Fruit fly (Drosophila melanogaster) whole organism, adult: ENCODE results near the gene CG4390.

Experiments
- CG11617 ChIP-seq: fragments of 200-800 bp; sonication (Bioruptor generic); optimal IDR thresholded peaks from 2 replicates; lab custom pipeline; 2017; ENCODE audit warnings: mild to moderate bottlenecking, missing biosample characterization, missing genetic modification reagents, missing genetic modification characterization
- CG14711 ChIP-seq: fragments of 200-800 bp; sonication (Bioruptor generic); optimal IDR thresholded peaks from 2 replicates; lab custom pipeline; 2018; ENCODE audit warnings: missing biosample characterization, mild to moderate bottlenecking, missing genetic modification characterization, moderate library complexity
- CG1620 ChIP-seq: fragments of 200-800 bp; sonication (Bioruptor generic); optimal IDR thresholded peaks from 2 replicates; lab custom pipeline; 2016; ENCODE audit warnings: missing biosample characterization, missing genetic modification characterization
- CG33017 ChIP-seq: fragments of 200-800 bp; sonication (Bioruptor generic); optimal IDR thresholded peaks from 2 replicates; lab custom pipeline; 2018; ENCODE audit warnings: missing biosample characterization, mild to moderate bottlenecking, missing genetic modification characterization, moderate library complexity
- CG5204 ChIP-seq: fragments of 200-800 bp; sonication (Bioruptor generic); optimal IDR thresholded peaks from 2 replicates; lab custom pipeline; 2016; ENCODE audit warnings: missing biosample characterization, missing genetic modification characterization
- Clk ChIP-seq: fragments of 200-800 bp; sonication (Bioruptor generic); optimal IDR thresholded peaks from 2 replicates; lab custom pipeline; 2017; ENCODE audit warnings: missing biosample characterization, missing genetic modification characterization
- Crg-1 ChIP-seq: fragments of 200-800 bp; sonication (Bioruptor generic); optimal IDR thresholded peaks from 2 replicates; lab custom pipeline; 2016; ENCODE audit warnings: missing biosample characterization, missing genetic modification characterization
- Mnt ChIP-seq: fragments of 200-800 bp; sonication (Bioruptor generic); optimal IDR thresholded peaks from 2 replicates; lab custom pipeline; 2016; ENCODE audit warnings: missing biosample characterization, mild to moderate bottlenecking, missing genetic modification characterization
- kay ChIP-seq: fragments of 200-800 bp; sonication (Bioruptor generic); peaks from one replicate; lab custom pipeline; 2016; ENCODE audit warnings: missing biosample characterization, missing genetic modification characterization, borderline replicate concordance
- ovo ChIP-seq: fragments of 200-800 bp; sonication (Bioruptor generic); optimal IDR thresholded peaks from 2 replicates; lab custom pipeline; 2016; ENCODE audit warnings: missing biosample characterization, missing genetic modification characterization
- pad ChIP-seq: fragments of 200-800 bp; sonication (Bioruptor generic); optimal IDR thresholded peaks from 3 replicates; lab custom pipeline; 2017; ENCODE audit warnings: missing biosample characterization, missing genetic modification characterization, mild to moderate bottlenecking, moderate library complexity, missing genetic modification reagents
- tj ChIP-seq: fragments of 200-800 bp; sonication (Bioruptor generic); optimal IDR thresholded peaks from 3 replicates; lab custom pipeline; 2017; ENCODE audit warnings: missing biosample characterization, mild to moderate bottlenecking, missing genetic modification characterization, moderate library complexity

- TF ChIP-seq CG5204, result no peak
- TF ChIP-seq ovo (GFP tag; lab: Kevin White, UChicago), result no peak
- no peak for TF ChIP-seq CG33017
- TF ChIP-seq pad (GFP tag; lab: Kevin White, UChicago), result no peak
- TF ChIP-seq kay (GFP tag; lab: Kevin White, UChicago), result no peak
- no peak for TF ChIP-seq CG14711
- no peak for TF ChIP-seq CG1620 (GFP tag; lab: Kevin White, UChicago)
- no peak for TF ChIP-seq Crg-1 (GFP tag; lab: Kevin White, UChicago)
- TF ChIP-seq CG11617 (GFP tag; lab: Kevin White, UChicago), result no peak
- TF ChIP-seq tj (GFP tag; lab: Kevin White, UChicago), result no peak
- TF ChIP-seq Mnt, result no peak
- TF ChIP-seq Clk, result no peak
These were observed 46.1 kb downstream of the CG4390 start, which contains the start of the genes CG17190 and CG4836 for dm6 chr3R:20013404-20013922.
